Worm (Caenorhabditis elegans) whole organism, L2 larva: ENCODE data around the gene F23F1.6.
A peak's percentile ranks its signal among the peaks of the same experiment; 100 is the strongest.

Source experiments
- ZK546.5 ChIP-seq: sonication (generic microtip); optimal IDR thresholded peaks from 2 replicates; lab custom pipeline; 2017; ENCODE audit warnings: missing biosample characterization, missing genetic modification characterization
- ama-1 ChIP-seq: fragments of 150-350 bp; optimal IDR thresholded peaks from 2 replicates; lab custom pipeline; 2018; ENCODE audit warnings: inconsistent platforms
- crh-2 ChIP-seq: sonication (generic microtip); optimal IDR thresholded peaks from 2 replicates; lab custom pipeline; 2017; ENCODE audit warnings: missing biosample characterization, missing genetic modification characterization
- elt-1 ChIP-seq: fragments of 150-350 bp; optimal IDR thresholded peaks from 2 replicates; lab custom pipeline; 2014; ENCODE audit warnings: missing biosample characterization, missing genetic modification characterization
- lin-11 ChIP-seq: fragments of 150-350 bp; sonication (generic microtip); optimal IDR thresholded peaks from 2 replicates; lab custom pipeline; 2014; ENCODE audit warnings: missing biosample characterization, missing genetic modification characterization, inconsistent platforms, mixed read lengths
- lsy-2 ChIP-seq, 2 experiments: fragments of 150-350 bp in 1 of 2; sonication (generic microtip) in 1 of 2; optimal IDR thresholded peaks; 2 replicates each; lab custom pipeline; 2014 to 2017; ENCODE audit warnings: missing biosample characterization in 2 of 2, missing genetic modification characterization in 2 of 2
- nhr-10 ChIP-seq: sonication (generic microtip); optimal IDR thresholded peaks from 2 replicates; lab custom pipeline; 2017; ENCODE audit warnings: missing biosample characterization, missing genetic modification characterization
- nhr-11 ChIP-seq: fragments of 150-350 bp; optimal IDR thresholded peaks from 2 replicates; lab custom pipeline; 2014; ENCODE audit warnings: missing biosample characterization, missing genetic modification characterization
- skn-1 ChIP-seq: sonication (generic microtip); optimal IDR thresholded peaks from 2 replicates; lab custom pipeline; 2017; ENCODE audit warnings: missing biosample characterization, missing genetic modification characterization

DNA sequence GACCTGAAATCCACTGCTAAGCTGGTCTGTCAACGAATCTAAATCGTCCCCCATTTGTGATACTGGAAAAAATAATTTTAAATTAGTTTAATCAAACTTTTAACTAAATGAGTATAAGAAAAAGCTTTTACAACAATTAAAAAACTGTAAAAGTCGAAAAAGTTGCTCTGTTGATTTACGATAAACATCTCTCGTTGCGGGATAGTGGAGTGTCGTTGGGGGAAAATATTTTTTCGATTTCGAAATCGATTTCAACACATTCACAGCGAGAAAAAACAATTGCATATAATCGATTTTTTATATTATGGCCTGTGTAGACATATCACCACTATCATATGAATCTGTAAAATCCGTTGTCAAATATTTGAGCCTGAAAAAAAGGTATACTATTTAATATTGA, 5.6 kb downstream of the F23F1.6 start, which contains the start of the genes F23F1.5 and fbxc-54:
- peak in 1 of 2 experiments; percentile 54 for TF ChIP-seq lsy-2 (tag; optimal IDR thresholded peaks at IDR 0.05; lab: Kevin White, UChicago)
- TF ChIP-seq lin-11 (tag; lab: Kevin White, UChicago), result no peak
- no peak for TF ChIP-seq elt-1 (tag; lab: Kevin White, UChicago)
- no peak for TF ChIP-seq skn-1 (tag; lab: Kevin White, UChicago)
- TF ChIP-seq ZK546.5 (tag; lab: Kevin White, UChicago), result no peak
- TF ChIP-seq nhr-10, result no peak
- no peak for TF ChIP-seq nhr-11 (tag; lab: Kevin White, UChicago)
- no peak for TF ChIP-seq ama-1 (lab: Kevin White, UChicago)
- TF ChIP-seq crh-2, result peak; percentile 15
